Fruit fly (Drosophila melanogaster) whole organism: ENCODE measurements around the gene Kdm5.
A peak's percentile ranks its signal among the peaks of the same experiment; 100 is the strongest.

Experiments used
- CG8478 ChIP-seq: fragments of >200 bp; optimal IDR thresholded peaks from 2 replicates; lab custom pipeline; 2018; ENCODE audit warnings: inconsistent platforms
- Dll ChIP-seq: fragments of >200 bp; optimal IDR thresholded peaks from 2 replicates; lab custom pipeline; 2017
- EcR ChIP-seq, 2 experiments: fragments of >200 bp; optimal IDR thresholded peaks; 2 replicates each; lab custom pipeline; 2017; ENCODE audit warnings: missing biosample characterization in 2 of 2, missing genetic modification characterization in 2 of 2, missing genetic modification reagents in 2 of 2
- pan ChIP-seq: fragments of >200 bp; optimal IDR thresholded peaks from 2 replicates; lab custom pipeline; 2017
- psq ChIP-seq: fragments of >200 bp; optimal IDR thresholded peaks from 2 replicates; lab custom pipeline; 2017
- usp ChIP-seq: fragments of >200 bp; optimal IDR thresholded peaks from 2 replicates; lab custom pipeline; 2017; ENCODE audit warnings: missing biosample characterization, missing genetic modification characterization, mixed read lengths

dm6 chr2L:5997609-5998229 is 1.6 kb downstream of the Kdm5 start:
- TF ChIP-seq psq (lab: Kevin White, UChicago), result no peak
- peak; percentile 62 for TF ChIP-seq Dll (lab: Kevin White, UChicago)
- no peak for TF ChIP-seq usp (GFP tag; lab: Kevin White, UChicago)
- no peak for TF ChIP-seq CG8478 (lab: Kevin White, UChicago)
- no peak for TF ChIP-seq pan (lab: Kevin White, UChicago)
- TF ChIP-seq EcR (GFP tag; optimal IDR thresholded peaks at IDR 0.05; lab: Kevin White, UChicago), result no peak
